Worm (Caenorhabditis elegans) whole organism, late embryonic: ENCODE data around the gene EEED8.3.

Experiments
- F13H6.1 ChIP-seq: sonication (generic microtip); optimal IDR thresholded peaks from 2 replicates; lab custom pipeline; 2016; ENCODE audit warnings: missing genetic modification characterization, missing compliant biosample characterization
- K02D7.2 ChIP-seq: sonication (generic microtip); optimal IDR thresholded peaks from 2 replicates; lab custom pipeline; 2017; ENCODE audit warnings: mild to moderate bottlenecking, missing genetic modification characterization, missing compliant biosample characterization
- K09A11.1 ChIP-seq: sonication (generic microtip); optimal IDR thresholded peaks from 2 replicates; lab custom pipeline; 2017; ENCODE audit warnings: antibody characterized with exemption, mild to moderate bottlenecking, missing genetic modification characterization, missing compliant biosample characterization; ENCODE audit not compliant: insufficient read depth
- T23F11.4 ChIP-seq: fragments of 200-800 bp; sonication (Bioruptor generic); optimal IDR thresholded peaks from 2 replicates; lab custom pipeline; 2018; ENCODE audit warnings: mild to moderate bottlenecking, missing genetic modification characterization, missing compliant biosample characterization
- ama-1 ChIP-seq: fragments of 150-350 bp; optimal IDR thresholded peaks from 2 replicates; lab custom pipeline; 2014
- ceh-14 ChIP-seq: sonication (generic microtip); optimal IDR thresholded peaks from 2 replicates; lab custom pipeline; 2016; ENCODE audit warnings: missing genotype, missing genetic modification characterization, missing compliant biosample characterization
- ceh-22 ChIP-seq: sonication (generic microtip); optimal IDR thresholded peaks from 2 replicates; lab custom pipeline; 2017; ENCODE audit warnings: missing biosample characterization, missing genetic modification characterization
- ceh-24 ChIP-seq: sonication (generic microtip); optimal IDR thresholded peaks from 2 replicates; lab custom pipeline; 2016; ENCODE audit warnings: mild to moderate bottlenecking, missing genetic modification characterization, missing compliant biosample characterization
- ceh-31 ChIP-seq: sonication (generic microtip); optimal IDR thresholded peaks from 2 replicates; lab custom pipeline; 2016; ENCODE audit warnings: missing genetic modification characterization, missing compliant biosample characterization
- ceh-45 ChIP-seq: fragments of 200-800 bp; sonication (Bioruptor generic); IDR thresholded peaks from 2 replicates; pipeline ENCODE4 v1.3.6; 2022; ENCODE audit warnings: missing genetic modification reagents, missing genetic modification characterization, missing compliant biosample characterization
- ceh-6 ChIP-seq: fragments of 200-800 bp; sonication (Bioruptor generic); optimal IDR thresholded peaks from 2 replicates; lab custom pipeline; 2018; ENCODE audit warnings: mild to moderate bottlenecking, missing genetic modification characterization, missing compliant biosample characterization
- ceh-9 ChIP-seq: sonication (generic microtip); optimal IDR thresholded peaks from 2 replicates; lab custom pipeline; 2016; ENCODE audit warnings: mild to moderate bottlenecking, missing genetic modification characterization, inconsistent platforms, missing compliant biosample characterization
- dmd-4 ChIP-seq: sonication (generic microtip); optimal IDR thresholded peaks from 2 replicates; lab custom pipeline; 2016; ENCODE audit warnings: borderline replicate concordance, missing genetic modification characterization, missing compliant biosample characterization
- elt-2 ChIP-seq: sonication (generic microtip); optimal IDR thresholded peaks from 2 replicates; lab custom pipeline; 2016; ENCODE audit warnings: missing genetic modification reagents, missing genetic modification characterization, missing compliant biosample characterization
- fkh-10 ChIP-seq: fragments of 150-350 bp; optimal IDR thresholded peaks from 2 replicates; lab custom pipeline; 2014; ENCODE audit warnings: missing biosample characterization, missing genetic modification reagents, missing genetic modification characterization
- gmeb-2 ChIP-seq: sonication (generic microtip); optimal IDR thresholded peaks from 2 replicates; lab custom pipeline; 2016; ENCODE audit warnings: missing genetic modification characterization, inconsistent platforms, missing compliant biosample characterization
- hlh-8 ChIP-seq: sonication (generic microtip); optimal IDR thresholded peaks from 2 replicates; lab custom pipeline; 2016; ENCODE audit warnings: missing genotype, missing genetic modification characterization, missing compliant biosample characterization
- lin-11 ChIP-seq: fragments of 200-800 bp; sonication (Bioruptor generic); optimal IDR thresholded peaks from 2 replicates; lab custom pipeline; 2018; ENCODE audit warnings: mild to moderate bottlenecking, missing genetic modification characterization, missing compliant biosample characterization
- madf-2 ChIP-seq: sonication (generic microtip); optimal IDR thresholded peaks from 2 replicates; lab custom pipeline; 2017; ENCODE audit warnings: missing genetic modification characterization, missing compliant biosample characterization
- nfya-1 ChIP-seq: sonication (generic microtip); optimal IDR thresholded peaks from 2 replicates; lab custom pipeline; 2017; ENCODE audit warnings: missing genetic modification characterization, mild to moderate bottlenecking, missing compliant biosample characterization, antibody characterized with exemption, moderate library complexity
- nhr-11 ChIP-seq: fragments of 150-350 bp; optimal IDR thresholded peaks from 2 replicates; lab custom pipeline; 2014; ENCODE audit warnings: missing biosample characterization, missing genetic modification characterization
- nhr-232 ChIP-seq: sonication (generic microtip); optimal IDR thresholded peaks from 2 replicates; lab custom pipeline; 2016; ENCODE audit warnings: missing genetic modification characterization, missing compliant biosample characterization
- npax-4 ChIP-seq: sonication (generic microtip); optimal IDR thresholded peaks from 2 replicates; lab custom pipeline; 2016; ENCODE audit warnings: missing genetic modification characterization, missing compliant biosample characterization
- pag-3 ChIP-seq: sonication (generic microtip); optimal IDR thresholded peaks from 2 replicates; lab custom pipeline; 2016; ENCODE audit warnings: missing compliant biosample characterization, missing genetic modification characterization, borderline replicate concordance
- pat-9 ChIP-seq: fragments of 200-800 bp; sonication (Bioruptor generic); optimal IDR thresholded peaks from 2 replicates; lab custom pipeline; 2018; ENCODE audit warnings: mild to moderate bottlenecking, missing genetic modification characterization, moderate library complexity, missing compliant biosample characterization
- pha-2 ChIP-seq: sonication (generic microtip); optimal IDR thresholded peaks from 2 replicates; lab custom pipeline; 2017; ENCODE audit warnings: mild to moderate bottlenecking, missing genetic modification characterization, missing compliant biosample characterization
- pha-4 ChIP-seq: fragments of 150-350 bp; optimal IDR thresholded peaks from 2 replicates; lab custom pipeline; 2018; ENCODE audit warnings: missing biosample characterization, missing genetic modification reagents, missing genetic modification characterization
- pqm-1 ChIP-seq: sonication (generic microtip); optimal IDR thresholded peaks from 2 replicates; lab custom pipeline; 2016; ENCODE audit warnings: missing genetic modification characterization, missing compliant biosample characterization
- pros-1 ChIP-seq: fragments of 150-350 bp; optimal IDR thresholded peaks from 2 replicates; lab custom pipeline; 2014; ENCODE audit warnings: missing biosample characterization, missing genetic modification reagents, missing genetic modification characterization
- ref-2 ChIP-seq: sonication (generic microtip); optimal IDR thresholded peaks from 2 replicates; lab custom pipeline; 2016; ENCODE audit warnings: missing genetic modification characterization, missing compliant biosample characterization
- rnt-1 ChIP-seq: sonication (generic microtip); optimal IDR thresholded peaks from 2 replicates; lab custom pipeline; 2016; ENCODE audit warnings: missing genetic modification characterization, missing compliant biosample characterization
- sox-2 ChIP-seq: fragments of 200-800 bp; sonication (Bioruptor generic); IDR thresholded peaks from 2 replicates; pipeline ENCODE4 v1.3.6; 2022; ENCODE audit warnings: missing genetic modification reagents, missing genetic modification characterization, missing compliant biosample characterization
- sox-4 ChIP-seq: sonication (generic microtip); optimal IDR thresholded peaks from 2 replicates; lab custom pipeline; 2017; ENCODE audit warnings: mild to moderate bottlenecking, missing genetic modification characterization, inconsistent platforms, missing compliant biosample characterization
- syd-9 ChIP-seq: sonication (generic microtip); optimal IDR thresholded peaks from 2 replicates; lab custom pipeline; 2016; ENCODE audit warnings: mild to moderate bottlenecking, missing genetic modification characterization, moderate library complexity, missing compliant biosample characterization
- tbx-7 ChIP-seq: sonication (generic microtip); optimal IDR thresholded peaks from 2 replicates; lab custom pipeline; 2016; ENCODE audit warnings: missing genotype, missing genetic modification characterization, missing compliant biosample characterization
- unc-3 ChIP-seq, 2 experiments: fragments of 200-800 bp in 1 of 2; sonication (Bioruptor generic) in 1 of 2; sonication (generic microtip) in 1 of 2; conservative IDR thresholded peaks in 1 of 2; optimal IDR thresholded peaks in 1 of 2; 2 replicates each; pipeline versions ENCODE4 v1.3.6 to Lab custom; 2016 to 2022; ENCODE audit warnings: missing compliant biosample characterization in 2 of 2, missing genetic modification characterization in 2 of 2, missing genetic modification reagents in 1 of 2
- unc-55 ChIP-seq: sonication (generic microtip); optimal IDR thresholded peaks from 2 replicates; lab custom pipeline; 2017; ENCODE audit warnings: missing biosample characterization, missing genetic modification reagents, missing genetic modification characterization
- unc-86 ChIP-seq: sonication (generic microtip); optimal IDR thresholded peaks from 2 replicates; lab custom pipeline; 2016; ENCODE audit warnings: missing genetic modification characterization, missing compliant biosample characterization
- zip-5 ChIP-seq: sonication (generic microtip); optimal IDR thresholded peaks from 2 replicates; lab custom pipeline; 2016; ENCODE audit warnings: missing genetic modification characterization, missing compliant biosample characterization

The EEED8.3 gene

ce11 chrII:5453547-5453946, 39.5 kb downstream of the EEED8.3 start, which contains the start of gene dhs-5:
Gene dhs-5, plus strand, starts transcription at chrII:5453847.
- no peak for TF ChIP-seq unc-55 (GFP tag; lab: Kevin White, UChicago)
- no peak for TF ChIP-seq dmd-4 (tag; lab: Kevin White, UChicago)
- TF ChIP-seq pha-4, result no peak

ce11 chrII:5455650-5456355, 41.7 kb downstream of the EEED8.3 start, which contains the start of gene daz-1:
Gene daz-1, plus strand, starts transcription at chrII:5456305.
- TF ChIP-seq ceh-9 (tag; lab: Kevin White, UChicago) (no peak), K09A11.1 (no peak), madf-2 (tag; lab: Kevin White, UChicago) (no peak), hlh-8 (tag; lab: Kevin White, UChicago) (no peak), dmd-4 (tag; lab: Kevin White, UChicago) (no peak), ceh-22 (tag; lab: Kevin White, UChicago) (no peak), syd-9 (tag; lab: Kevin White, UChicago) (no peak), npax-4 (tag; lab: Kevin White, UChicago) (no peak), rnt-1 (tag; lab: Kevin White, UChicago) (no peak), pha-4 (no peak), ama-1 (lab: Kevin White, UChicago) (no peak), pat-9 (tag; lab: Kevin White, UChicago) (no peak), gmeb-2 (tag; lab: Kevin White, UChicago) (no peak), nhr-232 (tag; lab: Kevin White, UChicago) (no peak), pros-1 (tag; lab: Kevin White, UChicago) (no peak), ceh-6 (GFP tag; lab: Kevin White, UChicago) (no peak), pqm-1 (tag; lab: Kevin White, UChicago) (no peak), pha-2 (tag; lab: Kevin White, UChicago) (no peak), F13H6.1 (no peak)

- no peak for TF ChIP-seq gmeb-2 (tag; lab: Kevin White, UChicago)
- TF ChIP-seq T23F11.4, result no peak
- no peak for TF ChIP-seq pag-3
- TF ChIP-seq, all 69 proteins: peak for 0
These were observed 44.8 kb downstream of the EEED8.3 start for ce11 chrII:5458683-5459410.

- TF ChIP-seq elt-2 (tag; lab: Kevin White, UChicago) (peak; percentile 42), nhr-11 (tag; lab: Kevin White, UChicago) (no peak), unc-55 (GFP tag; lab: Kevin White, UChicago) (no peak)
These were observed 45.5 kb downstream of the EEED8.3 start for ce11 chrII:5459534-5459933.

- TF ChIP-seq madf-2 (tag; lab: Kevin White, UChicago) (no peak), pag-3 (no peak), unc-86 (tag; lab: Kevin White, UChicago) (no peak), ceh-14 (tag; lab: Kevin White, UChicago) (no peak), lin-11 (tag; lab: Kevin White, UChicago) (no peak), dmd-4 (tag; lab: Kevin White, UChicago) (no peak), ref-2 (tag; lab: Kevin White, UChicago) (no peak), elt-2 (tag; lab: Kevin White, UChicago) (peak; percentile 34), hlh-8 (tag; lab: Kevin White, UChicago) (no peak), T23F11.4 (no peak), fkh-10 (no peak), zip-5 (tag; lab: Kevin White, UChicago) (no peak), ceh-31 (peak; percentile 2), tbx-7 (tag; lab: Kevin White, UChicago) (no peak), gmeb-2 (tag; lab: Kevin White, UChicago) (no peak), sox-4 (tag; lab: Kevin White, UChicago) (no peak), sox-2 (no peak), ceh-45 (no peak), syd-9 (tag; lab: Kevin White, UChicago) (no peak), pros-1 (tag; lab: Kevin White, UChicago) (no peak), ceh-24 (tag; lab: Kevin White, UChicago) (no peak), nfya-1 (tag; lab: Kevin White, UChicago) (no peak), unc-3 (GFP tag; conservative IDR thresholded peaks at IDR 0.05; lab: Robert Waterston, UW) (no peak), unc-3 (tag; optimal IDR thresholded peaks at IDR 0.05; lab: Kevin White, UChicago) (no peak), K02D7.2 (tag; lab: Kevin White, UChicago) (no peak), rnt-1 (tag; lab: Kevin White, UChicago) (peak; percentile 9), npax-4 (tag; lab: Kevin White, UChicago) (no peak), ceh-6 (GFP tag; lab: Kevin White, UChicago) (no peak), pha-2 (tag; lab: Kevin White, UChicago) (no peak)
These were observed 46.8 kb downstream of the EEED8.3 start for ce11 chrII:5460911-5461310.
